Worm (Caenorhabditis elegans): ENCODE data around the gene C06B3.16.

C06B3.16 gene

DNA sequence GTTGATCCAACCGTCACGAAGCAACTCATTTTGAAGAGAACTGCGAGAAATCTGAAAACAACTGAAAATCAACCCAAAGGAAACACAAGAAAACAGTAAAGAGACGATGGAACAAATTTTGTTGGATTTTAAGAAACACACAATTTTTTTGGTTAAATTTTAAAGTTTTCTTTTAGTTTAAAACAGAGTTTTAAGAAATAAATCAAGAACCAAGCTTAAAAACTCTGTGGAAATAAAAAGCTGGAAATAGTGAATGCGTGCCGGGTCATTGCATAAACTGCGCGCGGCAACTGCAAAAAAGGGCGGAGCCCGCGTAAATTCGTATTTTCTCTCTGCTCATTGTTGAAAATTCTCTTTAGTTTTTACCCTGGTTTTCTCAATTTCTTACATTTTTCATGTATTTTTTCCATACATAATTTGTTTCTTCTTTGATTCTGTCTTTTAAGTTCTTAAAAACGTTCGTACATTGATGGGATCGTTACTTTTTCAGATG lies 30.6 kb downstream of the C06B3.16 start, which contains the start of the genes algn-13 and R10D12.13 (continued):
- TF ChIP-seq rcor-1 (GFP tag; IDR thresholded peaks at IDR 0.05) = peak; percentile 57; the same call in 1 of the 2 replicates
- TF ChIP-seq Y79H2A.3 (GFP tag; conservative IDR thresholded peaks at IDR 0.05) = no peak
- TF ChIP-seq ceh-58 (GFP tag; IDR thresholded peaks at IDR 0.05) = no peak
- TF ChIP-seq ztf-18 (tag; optimal IDR thresholded peaks at IDR 0.05) = peak; percentile 37
- TF ChIP-seq lin-26 (GFP tag; IDR thresholded peaks at IDR 0.05) = no peak
- TF ChIP-seq K12H6.12 (tag; optimal IDR thresholded peaks at IDR 0.05) = no peak
- peak; percentile 17; the same call in 1 of the 2 replicates for TF ChIP-seq ekl-4 (GFP tag; IDR thresholded peaks at IDR 0.05)

DNA sequence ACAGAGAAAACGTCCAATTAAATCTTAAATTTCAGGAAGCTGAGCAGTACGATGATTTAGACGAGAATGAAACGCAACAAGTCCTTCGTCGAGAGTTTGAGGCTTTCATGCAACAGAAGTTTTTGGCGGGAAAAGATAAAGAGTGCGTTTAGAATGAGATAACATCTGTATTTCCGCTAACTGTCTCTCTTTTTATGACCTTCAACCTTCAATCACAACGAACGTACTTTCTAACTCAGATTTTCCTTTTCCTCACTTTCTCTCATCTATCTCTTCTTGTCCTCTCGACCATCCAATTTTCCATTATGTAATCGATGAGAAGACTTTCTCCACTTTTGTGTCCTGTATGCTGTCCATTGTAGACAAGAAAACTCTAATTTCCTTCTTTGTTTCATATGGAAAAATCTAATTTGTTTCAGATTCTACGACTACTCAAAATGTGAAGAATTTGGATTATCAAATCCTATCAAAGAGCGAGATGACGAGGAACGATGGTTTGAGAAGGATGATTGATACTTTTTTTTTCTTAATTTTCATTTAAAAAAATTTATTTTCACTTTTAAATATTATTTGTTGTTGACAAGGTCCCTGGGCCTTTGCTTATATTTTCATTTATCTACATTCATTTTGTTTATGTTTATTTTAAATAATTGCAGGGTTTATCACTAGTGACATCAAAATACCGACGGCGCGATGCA lies 32.1 kb downstream of the C06B3.16 start, which contains the start of gene sao-1:
TSS of gene sao-1 (plus strand) at position 648 of the 698 bp plus-strand sequence.
- TF ChIP-seq xnd-1 (tag; optimal IDR thresholded peaks at IDR 0.05) = no peak
- no peak for TF ChIP-seq ceh-27 (GFP tag; optimal IDR thresholded peaks at IDR 0.05)
- TF ChIP-seq rec-8 (tag; optimal IDR thresholded peaks at IDR 0.05) = no peak
- no peak for TF ChIP-seq aptf-2 (GFP tag; conservative IDR thresholded peaks at IDR 0.05)
- TF ChIP-seq ztf-22 (GFP tag; optimal IDR thresholded peaks at IDR 0.05) = no peak
- TF ChIP-seq Y79H2A.3 (GFP tag; conservative IDR thresholded peaks at IDR 0.05) = 0 out of 2 replicates have a peak, but pooled peaks have one; percentile 22

DNA sequence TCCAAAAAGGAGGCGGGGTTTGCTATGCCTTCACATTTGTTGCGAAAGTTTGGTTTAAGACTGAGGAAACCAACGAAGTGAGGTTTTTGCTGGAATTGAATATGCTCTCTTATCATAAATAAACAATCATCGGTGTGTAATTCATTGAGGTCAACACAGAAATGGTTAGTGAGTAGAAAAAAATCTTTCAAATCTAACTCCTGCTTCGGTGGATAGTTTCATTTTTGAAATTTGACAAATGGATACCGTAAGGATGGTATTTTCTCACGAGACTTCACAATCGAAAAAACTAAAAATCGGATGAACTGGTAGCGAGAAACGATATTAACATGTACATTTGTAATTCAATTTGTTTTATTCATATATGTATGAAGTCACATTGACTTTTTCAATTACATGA lies 49.5 kb downstream of the C06B3.16 start, which contains the start of gene eol-1:
TSS of gene eol-1 (minus strand) at position 101 of the 400 bp plus-strand sequence.
- TF ChIP-seq attf-3 (GFP tag; conservative IDR thresholded peaks at IDR 0.05) (no peak), akir-1 (GFP tag; optimal IDR thresholded peaks at IDR 0.05) (no peak), ztf-6 (GFP tag; IDR thresholded peaks at IDR 0.05) (no peak), Y53F4B.3 (GFP tag; IDR thresholded peaks at IDR 0.05) (no peak), somi-1 (GFP tag; optimal IDR thresholded peaks at IDR 0.05) (no peak), hlh-26 (GFP tag; conservative IDR thresholded peaks at IDR 0.05) (no peak), nhr-80 (tag; optimal IDR thresholded peaks at IDR 0.05) (no peak), him-1 (tag; optimal IDR thresholded peaks at IDR 0.05) (no peak), madf-6 (GFP tag; IDR thresholded peaks at IDR 0.05) (no peak), F22D6.2 (tag; optimal IDR thresholded peaks at IDR 0.05) (no peak)

DNA sequence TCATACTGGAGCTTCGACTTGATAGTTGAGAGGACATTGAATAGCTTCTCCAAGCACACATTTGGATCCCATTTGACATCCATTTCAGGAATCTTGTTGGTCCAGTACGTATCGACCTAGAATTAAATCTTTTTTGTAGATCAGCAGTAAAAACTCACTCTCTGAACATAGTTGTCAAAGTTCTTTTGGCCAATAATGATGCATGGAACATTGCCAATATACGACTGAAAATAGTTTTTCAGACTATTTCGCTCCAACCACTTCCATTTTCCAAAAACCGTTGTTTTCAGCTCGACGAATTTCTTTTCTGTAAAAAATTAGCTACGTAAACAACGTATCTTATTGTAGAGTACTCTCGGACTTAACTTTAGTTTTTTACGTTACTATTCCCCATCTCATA lies 50.4 kb downstream of the C06B3.16 start:
- no peak for TF ChIP-seq ztf-22 (GFP tag; optimal IDR thresholded peaks at IDR 0.05)
- TF ChIP-seq C17E4.6 (GFP tag; IDR thresholded peaks at IDR 0.05) = no peak
